Fruit fly (Drosophila melanogaster) ovary, adult (tissue): ENCODE results near the gene Nrg.
A peak's percentile ranks its signal among the peaks of the same experiment; 100 is the strongest.

Experiments used
- CG17801 ChIP-seq: fragments of 200-800 bp; optimal IDR thresholded peaks from 2 replicates; lab custom pipeline; 2019; ENCODE audit warnings: missing biosample characterization, mild to moderate bottlenecking, missing genetic modification characterization, moderate library complexity; ENCODE audit not compliant: partially characterized antibody

Gene Nrg

dm6 chrX:8517121-8518024 lies at the start of gene Nrg:
TSS of gene Nrg (plus strand) at chrX:8517373.
- peak; percentile 75 for TF ChIP-seq CG17801 (GFP tag; lab: Kevin White, UChicago)

dm6 chrX:8468962-8469459 lies 48.2 kb upstream of the Nrg start, which contains the start of gene CG12116:
TSS of gene CG12116 (minus strand) at chrX:8469012.
- no peak for TF ChIP-seq CG17801 (GFP tag; lab: Kevin White, UChicago)

dm6 chrX:8469606-8470005 lies 47.6 kb upstream of the Nrg start:
- TF ChIP-seq CG17801 (GFP tag; lab: Kevin White, UChicago), result no peak

- no peak for TF ChIP-seq CG17801 (GFP tag; lab: Kevin White, UChicago)
Measured at dm6 chrX:8470588-8470987, 46.6 kb upstream of the Nrg start, which contains the start of gene Cp7Fa. TSS of gene Cp7Fa (plus strand) at chrX:8470888.

dm6 chrX:8473339-8473887 lies 43.8 kb upstream of the Nrg start, which contains the start of gene Cp7Fb:
TSS of gene Cp7Fb (plus strand) at chrX:8473837.
- no peak for TF ChIP-seq CG17801 (GFP tag; lab: Kevin White, UChicago)

- no peak for TF ChIP-seq CG17801 (GFP tag; lab: Kevin White, UChicago)
Measured at dm6 chrX:8475657-8476056, 41.5 kb upstream of the Nrg start.

- no peak for TF ChIP-seq CG17801 (GFP tag; lab: Kevin White, UChicago)
Measured at dm6 chrX:8476817-8477216, 40.4 kb upstream of the Nrg start, which contains the start of gene Cp7Fc. TSS of gene Cp7Fc (plus strand) at chrX:8477117.

dm6 chrX:8479031-8479568 lies 38.1 kb upstream of the Nrg start, which contains the start of gene Cp36:
TSS of gene Cp36 (plus strand) at chrX:8479319.
- no peak for TF ChIP-seq CG17801 (GFP tag; lab: Kevin White, UChicago)

- no peak for TF ChIP-seq CG17801 (GFP tag; lab: Kevin White, UChicago)
Measured at dm6 chrX:8481462-8481861, 35.7 kb upstream of the Nrg start, which contains the start of gene Cp38. TSS of gene Cp38 (plus strand) at chrX:8481837.

dm6 chrX:8483671-8484070 lies 33.5 kb upstream of the Nrg start, which contains the start of gene CG33223:
TSS of gene CG33223 (minus strand) at chrX:8483885.
- no peak for TF ChIP-seq CG17801 (GFP tag; lab: Kevin White, UChicago)

dm6 chrX:8484778-8485177 lies 32.4 kb upstream of the Nrg start:
- no peak for TF ChIP-seq CG17801 (GFP tag; lab: Kevin White, UChicago)

dm6 chrX:8489048-8489447 lies 28.1 kb upstream of the Nrg start, which contains the start of gene CG33181:
TSS of gene CG33181 (plus strand) at chrX:8489348.
- no peak for TF ChIP-seq CG17801 (GFP tag; lab: Kevin White, UChicago)

- no peak for TF ChIP-seq CG17801 (GFP tag; lab: Kevin White, UChicago)
Measured at dm6 chrX:8489485-8489970, 27.6 kb upstream of the Nrg start, which contains the start of gene otu. TSS of gene otu (minus strand) at chrX:8489535.

dm6 chrX:8490291-8490975 lies 26.7 kb upstream of the Nrg start:
- no peak for TF ChIP-seq CG17801 (GFP tag; lab: Kevin White, UChicago)
